Worm (Caenorhabditis elegans) whole organism, young adult: ENCODE results near the gene Y16B4A.2.

Experiments
- B0019.2 ChIP-seq: fragments of 200-800 bp; sonication (Bioruptor generic); conservative IDR thresholded peaks from 2 replicates; pipeline ENCODE4 v1.3.6; 2022; ENCODE audit warnings: missing genetic modification reagents, missing genetic modification characterization, missing compliant biosample characterization
- B0035.1 ChIP-seq: sonication (generic microtip); optimal IDR thresholded peaks from 2 replicates; lab custom pipeline; 2016; ENCODE audit warnings: missing genetic modification characterization, mild to moderate bottlenecking, missing compliant biosample characterization, missing genotype, missing genetic modification reagents
- C06A6.2 ChIP-seq: fragments of 200-800 bp; sonication (Bioruptor generic); conservative IDR thresholded peaks from 2 replicates; pipeline ENCODE4 v1.3.6; 2022; ENCODE audit warnings: missing genetic modification characterization, missing compliant biosample characterization
- C17E4.6 ChIP-seq: fragments of 200-800 bp; sonication (Bioruptor generic); IDR thresholded peaks from 2 replicates; pipeline ENCODE4 v1.3.6; 2022; ENCODE audit warnings: missing genetic modification reagents, missing genetic modification characterization, missing compliant biosample characterization
- D2030.7 ChIP-seq: fragments of 200-800 bp; sonication (Bioruptor generic); IDR thresholded peaks from 2 replicates; pipeline ENCODE4 v1.3.6; 2022; ENCODE audit warnings: missing genetic modification reagents, missing genetic modification characterization, missing compliant biosample characterization
- F10E7.11 ChIP-seq: sonication (generic microtip); optimal IDR thresholded peaks from 2 replicates; lab custom pipeline; 2017; ENCODE audit warnings: mild to moderate bottlenecking, missing genetic modification characterization, moderate library complexity, missing compliant biosample characterization
- F52B5.7 ChIP-seq: sonication (generic microtip); optimal IDR thresholded peaks from 2 replicates; lab custom pipeline; 2016; ENCODE audit warnings: mild to moderate bottlenecking, missing genetic modification characterization, missing compliant biosample characterization
- T07F8.4 ChIP-seq: sonication (generic microtip); optimal IDR thresholded peaks from 2 replicates; lab custom pipeline; 2016; ENCODE audit warnings: mild to moderate bottlenecking, missing genetic modification characterization, moderate library complexity, missing compliant biosample characterization
- T26A5.8 ChIP-seq: sonication (generic microtip); optimal IDR thresholded peaks from 2 replicates; lab custom pipeline; 2016; ENCODE audit warnings: missing genetic modification characterization, missing compliant biosample characterization
- Y79H2A.3 ChIP-seq: fragments of 200-800 bp; sonication (Bioruptor generic); conservative IDR thresholded peaks from 2 replicates; pipeline ENCODE4 v1.3.6; 2022; ENCODE audit warnings: missing genetic modification reagents, missing genetic modification characterization, missing compliant biosample characterization
- akir-1 ChIP-seq: fragments of 200-800 bp; sonication (Bioruptor generic); optimal IDR thresholded peaks from 2 replicates; lab custom pipeline; 2018; ENCODE audit warnings: mild to moderate bottlenecking, missing genetic modification characterization, moderate library complexity, missing compliant biosample characterization
- ama-1 ChIP-seq, 3 experiments: fragments of 150-350 bp in 1 of 3; sonication (generic microtip) in 2 of 3; optimal IDR thresholded peaks; 2 replicates each; lab custom pipeline; 2014 to 2018; ENCODE audit warnings: missing biosample characterization in 2 of 3, missing genetic modification characterization in 2 of 3, missing genetic modification reagents in 2 of 3
- athp-1 ChIP-seq: sonication (generic microtip); optimal IDR thresholded peaks from 2 replicates; lab custom pipeline; 2017; ENCODE audit warnings: mild to moderate bottlenecking, missing genetic modification characterization, missing compliant biosample characterization
- attf-5 ChIP-seq: fragments of 200-800 bp; sonication (Bioruptor generic); optimal IDR thresholded peaks from 2 replicates; lab custom pipeline; 2018; ENCODE audit warnings: mild to moderate bottlenecking, missing genetic modification characterization, missing compliant biosample characterization
- attf-6 ChIP-seq: fragments of 200-800 bp; sonication (Bioruptor generic); IDR thresholded peaks from 2 replicates; pipeline ENCODE4 v1.3.6; 2022; ENCODE audit warnings: missing genetic modification reagents, missing genetic modification characterization, missing compliant biosample characterization
- bed-1 ChIP-seq: fragments of 200-800 bp; sonication (Bioruptor generic); IDR thresholded peaks from 2 replicates; pipeline ENCODE4 v1.3.6; 2022; ENCODE audit warnings: missing genetic modification reagents, missing genetic modification characterization, missing compliant biosample characterization
- ceh-100 ChIP-seq: fragments of 200-800 bp; sonication (Bioruptor generic); IDR thresholded peaks from 2 replicates; pipeline ENCODE4 v1.3.6; 2022; ENCODE audit warnings: missing genetic modification reagents, missing genetic modification characterization, missing compliant biosample characterization
- ceh-58 ChIP-seq: fragments of 200-800 bp; sonication (Bioruptor generic); IDR thresholded peaks from 2 replicates; pipeline ENCODE4 v1.3.6; 2022; ENCODE audit warnings: missing genetic modification characterization, missing compliant biosample characterization
- ceh-79 ChIP-seq: sonication (generic microtip); optimal IDR thresholded peaks from 2 replicates; lab custom pipeline; 2017; ENCODE audit warnings: mild to moderate bottlenecking, missing genetic modification characterization, missing compliant biosample characterization
- die-1 ChIP-seq: sonication (generic microtip); optimal IDR thresholded peaks from 2 replicates; lab custom pipeline; 2016; ENCODE audit warnings: missing genotype, mild to moderate bottlenecking, missing genetic modification characterization, missing compliant biosample characterization
- dox-1 ChIP-seq: fragments of 200-800 bp; sonication (Bioruptor generic); IDR thresholded peaks from 2 replicates; pipeline ENCODE4 v1.3.6; 2022; ENCODE audit warnings: missing genetic modification reagents, missing genetic modification characterization, missing compliant biosample characterization
- dpl-1 ChIP-seq: fragments of 150-350 bp; optimal IDR thresholded peaks from 2 replicates; lab custom pipeline; 2014; ENCODE audit warnings: missing biosample characterization, missing genetic modification reagents, missing genetic modification characterization
- ekl-4 ChIP-seq: fragments of 200-800 bp; sonication (Bioruptor generic); IDR thresholded peaks from 2 replicates; pipeline ENCODE4 v1.3.6; 2022; ENCODE audit warnings: missing genetic modification reagents, missing genetic modification characterization, missing compliant biosample characterization
- fkh-3 ChIP-seq: sonication (generic microtip); optimal IDR thresholded peaks from 2 replicates; lab custom pipeline; 2016; ENCODE audit warnings: mild to moderate bottlenecking, missing genetic modification characterization, missing compliant biosample characterization
- him-1 ChIP-seq: sonication (generic microtip); optimal IDR thresholded peaks from 2 replicates; lab custom pipeline; 2016; ENCODE audit warnings: missing genotype, missing genetic modification reagents, missing genetic modification characterization, missing compliant biosample characterization
- hlh-12 ChIP-seq: sonication (generic microtip); optimal IDR thresholded peaks from 2 replicates; lab custom pipeline; 2016; ENCODE audit warnings: missing genetic modification characterization, missing compliant biosample characterization
- hlh-26 ChIP-seq: fragments of 200-800 bp; sonication (Bioruptor generic); conservative IDR thresholded peaks from 2 replicates; pipeline ENCODE4 v1.3.6; 2022; ENCODE audit warnings: missing genetic modification reagents, missing genetic modification characterization, missing compliant biosample characterization
- hmg-1.2 ChIP-seq: fragments of 200-800 bp; sonication (Bioruptor generic); IDR thresholded peaks from 2 replicates; pipeline ENCODE4 v1.3.6; 2022; ENCODE audit warnings: missing genetic modification reagents, missing genetic modification characterization, missing compliant biosample characterization
- hmg-20 ChIP-seq: fragments of 200-800 bp; sonication (Bioruptor generic); IDR thresholded peaks from 2 replicates; pipeline ENCODE4 v1.3.6; 2022; ENCODE audit warnings: missing genetic modification reagents, missing genetic modification characterization, missing compliant biosample characterization
- lin-35 ChIP-seq, 3 experiments: fragments of 150-350 bp in 2 of 3; sonication (generic microtip) in 1 of 3; optimal IDR thresholded peaks; 2 replicates each; lab custom pipeline; 2014 to 2018; ENCODE audit warnings: missing biosample characterization in 3 of 3, missing genetic modification characterization in 3 of 3, missing genetic modification reagents in 3 of 3
- lin-40 ChIP-seq: sonication (generic microtip); optimal IDR thresholded peaks from 2 replicates; lab custom pipeline; 2016; ENCODE audit warnings: missing genetic modification characterization, mild to moderate bottlenecking, missing compliant biosample characterization, missing genotype, missing genetic modification reagents
- madf-3 ChIP-seq: fragments of 200-800 bp; sonication (Bioruptor generic); IDR thresholded peaks from 2 replicates; pipeline ENCODE4 v1.3.6; 2022; ENCODE audit warnings: missing genetic modification reagents, missing genetic modification characterization, missing compliant biosample characterization
- mcd-1 ChIP-seq: fragments of 200-800 bp; sonication (Bioruptor generic); IDR thresholded peaks from 2 replicates; pipeline ENCODE4 v1.3.6; 2022; ENCODE audit warnings: missing genetic modification reagents, missing genetic modification characterization, missing compliant biosample characterization
- mes-4 ChIP-seq: sonication (generic microtip); optimal IDR thresholded peaks from 2 replicates; lab custom pipeline; 2016; ENCODE audit warnings: missing genotype, missing genetic modification characterization, missing compliant biosample characterization
- mxl-1 ChIP-seq: sonication (generic microtip); optimal IDR thresholded peaks from 2 replicates; lab custom pipeline; 2016; ENCODE audit warnings: missing genetic modification characterization, missing compliant biosample characterization
- nfya-1 ChIP-seq: sonication (generic microtip); optimal IDR thresholded peaks from 2 replicates; lab custom pipeline; 2017; ENCODE audit warnings: antibody characterized with exemption, missing compliant biosample characterization, missing genetic modification characterization, borderline replicate concordance; ENCODE audit not compliant: insufficient read depth
- nhr-120 ChIP-seq: fragments of 200-800 bp; sonication (Bioruptor generic); IDR thresholded peaks from 2 replicates; pipeline ENCODE4 v1.3.6; 2022; ENCODE audit warnings: missing genetic modification characterization, missing compliant biosample characterization
- nhr-90 ChIP-seq: sonication (generic microtip); optimal IDR thresholded peaks from 2 replicates; lab custom pipeline; 2016; ENCODE audit warnings: missing genotype, mild to moderate bottlenecking, missing genetic modification characterization, missing compliant biosample characterization
- pbrm-1 ChIP-seq: fragments of 200-800 bp; sonication (Bioruptor generic); IDR thresholded peaks from 2 replicates; pipeline ENCODE4 v1.3.6; 2022; ENCODE audit warnings: missing genetic modification reagents, missing genetic modification characterization, missing compliant biosample characterization
- repo-1 ChIP-seq: sonication (generic microtip); optimal IDR thresholded peaks from 2 replicates; lab custom pipeline; 2017; ENCODE audit warnings: mild to moderate bottlenecking, missing genetic modification characterization, missing compliant biosample characterization
- sdz-38 ChIP-seq: sonication (generic microtip); optimal IDR thresholded peaks from 2 replicates; lab custom pipeline; 2016; ENCODE audit warnings: missing genotype, missing genetic modification characterization, missing compliant biosample characterization
- snpc-1.1 ChIP-seq: sonication (generic microtip); optimal IDR thresholded peaks from 2 replicates; lab custom pipeline; 2017; ENCODE audit warnings: missing genetic modification characterization, mild to moderate bottlenecking, missing compliant biosample characterization, antibody characterized with exemption, moderate library complexity, missing genotype, missing genetic modification reagents; ENCODE audit not compliant: insufficient read depth
- tbp1 ChIP-seq: fragments of 200-800 bp; sonication (Bioruptor generic); optimal IDR thresholded peaks from 2 replicates; lab custom pipeline; 2018; ENCODE audit warnings: mild to moderate bottlenecking, missing genetic modification characterization, missing compliant biosample characterization
- tbx-9 ChIP-seq: sonication (generic microtip); optimal IDR thresholded peaks from 2 replicates; lab custom pipeline; 2016; ENCODE audit warnings: borderline replicate concordance, missing genetic modification characterization, inconsistent platforms, missing compliant biosample characterization
- zim-3 ChIP-seq: sonication (generic microtip); optimal IDR thresholded peaks from 2 replicates; lab custom pipeline; 2017; ENCODE audit warnings: mild to moderate bottlenecking, missing genetic modification characterization, moderate library complexity, missing compliant biosample characterization
- ztf-18 ChIP-seq: sonication (generic microtip); optimal IDR thresholded peaks from 2 replicates; lab custom pipeline; 2016; ENCODE audit warnings: missing genotype, mild to moderate bottlenecking, missing genetic modification characterization, missing compliant biosample characterization
- ztf-25 ChIP-seq: fragments of 200-800 bp; sonication (Bioruptor generic); IDR thresholded peaks from 2 replicates; pipeline ENCODE4 v1.3.6; 2022; ENCODE audit warnings: missing genetic modification reagents, missing genetic modification characterization, missing compliant biosample characterization
- ztf-28 ChIP-seq: fragments of 200-800 bp; sonication (Bioruptor generic); IDR thresholded peaks from 2 replicates; pipeline ENCODE4 v1.3.6; 2022; ENCODE audit warnings: missing genetic modification reagents, missing genetic modification characterization, missing compliant biosample characterization

The Y16B4A.2 gene

DNA sequence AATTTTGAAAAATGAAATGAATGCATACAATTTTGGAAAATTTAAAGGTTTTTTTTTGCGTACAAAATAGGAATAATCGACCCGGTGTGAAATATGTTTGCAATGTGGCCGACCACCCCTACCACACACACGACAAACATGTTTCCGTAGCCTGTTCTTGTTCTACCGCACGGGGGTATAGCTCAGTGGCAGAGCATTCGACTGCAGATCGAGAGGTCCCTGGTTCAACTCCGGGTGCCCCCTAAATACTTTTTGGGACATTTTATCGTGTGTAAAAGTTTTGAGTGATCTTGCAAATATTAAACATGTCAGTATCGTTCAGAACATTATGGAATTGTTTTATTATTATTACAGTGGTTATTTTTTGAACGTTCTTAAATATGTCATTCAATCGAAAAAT, 33.1 kb upstream of the Y16B4A.2 start (continued):
- TF ChIP-seq akir-1 (GFP tag; lab: Kevin White, UChicago) (peak; percentile 65), him-1 (peak; percentile 83), mxl-1 (tag; lab: Kevin White, UChicago) (peak; percentile 69), hlh-12 (peak; percentile 57), T07F8.4 (tag; lab: Kevin White, UChicago) (peak; percentile 46), ztf-25 (GFP tag; lab: Robert Waterston, UW) (peak; percentile 79; the same call in 1 of the 2 replicates), hlh-26 (no peak), D2030.7 (0 out of 2 replicates have a peak, but pooled peaks have one; percentile 36), B0035.1 (tag; lab: Kevin White, UChicago) (peak; percentile 31), B0019.2 (GFP tag; lab: Robert Waterston, UW) (no peak), ztf-18 (tag; lab: Kevin White, UChicago) (peak; percentile 67), ceh-100 (GFP tag; lab: Robert Waterston, UW) (no peak), dpl-1 (GFP tag; lab: Kevin White, UChicago) (no peak), madf-3 (GFP tag; lab: Robert Waterston, UW) (peak; percentile 86), Y79H2A.3 (0 out of 2 replicates have a peak, but pooled peaks have one; percentile 42), F52B5.7 (tag; lab: Kevin White, UChicago) (peak; percentile 74), tbp1 (peak; percentile 91), nhr-90 (tag; lab: Kevin White, UChicago) (peak; percentile 80), C06A6.2 (GFP tag; lab: Robert Waterston, UW) (peak; percentile 59; the same call in 1 of the 2 replicates), mcd-1 (no peak; the same call in 1 of the 2 replicates), dox-1 (no peak), bed-1 (GFP tag; lab: Robert Waterston, UW) (0 out of 2 replicates have a peak, but pooled peaks have one; percentile 58), ceh-79 (no peak), athp-1 (peak; percentile 8), fkh-3 (no peak), hmg-20 (peak; percentile 80), mes-4 (peak; percentile 3), C17E4.6 (no peak), ztf-28 (GFP tag; lab: Robert Waterston, UW) (0 out of 2 replicates have a peak, but pooled peaks have one; percentile 79), attf-5 (GFP tag; lab: Kevin White, UChicago) (peak; percentile 65), lin-40 (tag; lab: Kevin White, UChicago) (peak; percentile 55), snpc-1.1 (tag; lab: Kevin White, UChicago) (peak; percentile 59), tbx-9 (no peak), sdz-38 (tag; lab: Kevin White, UChicago) (no peak), nfya-1 (tag; lab: Kevin White, UChicago) (no peak), hmg-1.2 (GFP tag; lab: Robert Waterston, UW) (no peak; the same call in 1 of the 2 replicates), ama-1 (optimal IDR thresholded peaks at IDR 0.05; lab: Kevin White, UChicago) (no peak), ama-1 (GFP tag; optimal IDR thresholded peaks at IDR 0.05; lab: Kevin White, UChicago) (peak; percentile 34 to 64), T26A5.8 (tag; lab: Kevin White, UChicago) (no peak), ekl-4 (GFP tag; lab: Robert Waterston, UW) (no peak; the same call in 1 of the 2 replicates), ceh-58 (0 out of 2 replicates have a peak, but pooled peaks have one; percentile 25), die-1 (tag; lab: Kevin White, UChicago) (peak; percentile 87), repo-1 (tag; lab: Kevin White, UChicago) (peak; percentile 83), attf-6 (GFP tag; lab: Robert Waterston, UW) (peak; percentile 50; the same call in 1 of the 2 replicates), zim-3 (peak; percentile 58), F10E7.11 (tag; lab: Kevin White, UChicago) (peak; percentile 37), pbrm-1 (GFP tag; lab: Robert Waterston, UW) (peak; percentile 77), nhr-120 (peak; percentile 91), lin-35 (GFP tag; optimal IDR thresholded peaks at IDR 0.05; lab: Kevin White, UChicago) (peak in 1 of 3 experiments; percentile 32)
